Worm (Caenorhabditis elegans) whole organism, mixed stage, embryonic: ENCODE results near the gene Y66D12A.10.

ENCODE experiments used
- bed-3 ChIP-seq: fragments of 200-800 bp; sonication (Bioruptor generic); optimal IDR thresholded peaks from 3 replicates; lab custom pipeline; 2018; ENCODE audit warnings: mild to moderate bottlenecking, missing genetic modification characterization, moderate library complexity, missing compliant biosample characterization
- cnd-1 ChIP-seq: fragments of 200-800 bp; sonication (Bioruptor generic); optimal IDR thresholded peaks from 2 replicates; lab custom pipeline; 2018; ENCODE audit warnings: mild to moderate bottlenecking, missing genetic modification characterization, missing compliant biosample characterization
- flh-1 ChIP-seq: fragments of 200-800 bp; sonication (Bioruptor generic); optimal IDR thresholded peaks from 2 replicates; lab custom pipeline; 2018; ENCODE audit warnings: mild to moderate bottlenecking, missing genetic modification characterization, moderate library complexity, missing compliant biosample characterization
- pha-4 ChIP-seq: fragments of 150-350 bp; optimal IDR thresholded peaks from 2 replicates; lab custom pipeline; 2018; ENCODE audit warnings: missing biosample characterization, missing genetic modification reagents, missing genetic modification characterization
- snpc-4 ChIP-seq: fragments of 150-350 bp; optimal IDR thresholded peaks from 2 replicates; lab custom pipeline; 2014; ENCODE audit warnings: missing biosample characterization, missing genetic modification characterization
- unc-39 ChIP-seq: fragments of 150-350 bp; optimal IDR thresholded peaks from 2 replicates; lab custom pipeline; 2014; ENCODE audit warnings: missing biosample characterization, missing genetic modification characterization
- unc-62 ChIP-seq: fragments of 150-350 bp; optimal IDR thresholded peaks from 2 replicates; lab custom pipeline; 2014; ENCODE audit warnings: missing biosample characterization, missing genetic modification reagents, missing genetic modification characterization

- TF ChIP-seq unc-62 (GFP tag; lab: Kevin White, UChicago) (no peak), unc-39 (tag; lab: Kevin White, UChicago) (no peak), pha-4 (tag; lab: Kevin White, UChicago) (no peak), snpc-4 (tag; lab: Kevin White, UChicago) (no peak), cnd-1 (tag; lab: Kevin White, UChicago) (no peak), bed-3 (GFP tag; lab: Kevin White, UChicago) (no peak), flh-1 (GFP tag; lab: Kevin White, UChicago) (no peak)
Observed at ce11 chrIII:11544947-11545346, 20.7 kb upstream of the Y66D12A.10 start.
